Worm (Caenorhabditis elegans): Measurements from ENCODE around the gene nit-1.
A peak's percentile ranks its signal among the peaks of the same experiment; 100 is the strongest.

ce11 chrIII:3957119-3957739 is 35.2 kb downstream of the nit-1 start:
- TF ChIP-seq lin-15B (tag; optimal IDR thresholded peaks at IDR 0.05) (no peak), unc-39 (tag; optimal IDR thresholded peaks at IDR 0.05) (no peak), pqm-1 (tag; optimal IDR thresholded peaks at IDR 0.05) (no peak), snpc-4 (tag; optimal IDR thresholded peaks at IDR 0.05) (peak; percentile 72), hmg-11 (tag; optimal IDR thresholded peaks at IDR 0.05) (no peak), unc-62 (GFP tag; optimal IDR thresholded peaks at IDR 0.05) (no peak), mdl-1 (tag; optimal IDR thresholded peaks at IDR 0.05) (no peak), aly-2 (tag; optimal IDR thresholded peaks at IDR 0.05) (no peak), nhr-11 (tag; optimal IDR thresholded peaks at IDR 0.05) (no peak)
